Worm (Caenorhabditis elegans): ENCODE results near the gene srz-60.

DNA sequence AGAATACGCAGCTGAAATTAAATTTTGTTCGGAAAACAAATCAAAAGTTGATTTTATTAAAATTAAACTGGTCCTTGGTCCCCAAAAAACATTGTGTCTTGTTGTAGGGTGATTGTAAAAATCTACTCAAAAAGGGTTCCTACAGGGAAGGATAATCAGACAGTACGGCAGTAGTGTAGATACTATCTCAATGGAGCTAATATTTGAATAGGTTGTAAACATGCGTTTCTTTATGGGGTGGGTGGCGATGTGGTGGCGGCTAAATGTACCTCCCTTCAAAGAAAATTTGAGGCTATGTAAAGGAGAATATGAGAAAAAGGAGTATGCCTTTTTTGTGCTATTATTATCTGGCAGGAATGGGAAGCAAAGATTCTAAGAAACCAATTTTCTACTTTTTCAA lies 23.8 kb downstream of the srz-60 start:
- TF ChIP-seq ztf-11 (tag; optimal IDR thresholded peaks at IDR 0.05): no peak
- no peak for TF ChIP-seq tbx-8 (GFP tag; optimal IDR thresholded peaks at IDR 0.05)
- no peak for TF ChIP-seq ces-1 (GFP tag; optimal IDR thresholded peaks at IDR 0.05)
- TF ChIP-seq nhr-237 (tag; optimal IDR thresholded peaks at IDR 0.05): no peak
- TF ChIP-seq unc-120 (tag; optimal IDR thresholded peaks at IDR 0.05; ENCODE audit: poor library complexity, severe bottlenecking): no peak
- no peak for TF ChIP-seq snpc-4 (tag; optimal IDR thresholded peaks at IDR 0.05)
- no peak for TF ChIP-seq elt-1 (tag; optimal IDR thresholded peaks at IDR 0.05; ENCODE audit: borderline replicate concordance, insufficient read depth)
- TF ChIP-seq unc-62 (GFP tag; optimal IDR thresholded peaks at IDR 0.05): no peak
- TF ChIP-seq lin-13 (tag; optimal IDR thresholded peaks at IDR 0.05): no peak
- TF ChIP-seq nhr-28 (tag; optimal IDR thresholded peaks at IDR 0.05): no peak
- TF ChIP-seq zip-8 (tag; optimal IDR thresholded peaks at IDR 0.05): no peak
- TF ChIP-seq blmp-1 (tag; optimal IDR thresholded peaks at IDR 0.05): no peak
- no peak for TF ChIP-seq nhr-76 (tag; optimal IDR thresholded peaks at IDR 0.05)
